Fruit fly (Drosophila melanogaster): Measurements from ENCODE around the gene CG17104.

- TF ChIP-seq phol (tag; optimal IDR thresholded peaks at IDR 0.05) (peak; percentile 51), vvl (GFP tag; IDR thresholded peaks at IDR 0.05) (peak; percentile 80), Atf6 (GFP tag; IDR thresholded peaks at IDR 0.05) (peak; percentile 68; the same call in 1 of the 2 replicates), CG15601 (tag; optimal IDR thresholded peaks at IDR 0.05) (peak; percentile 8), CG17829 (tag; optimal IDR thresholded peaks at IDR 0.05) (peak; percentile 17), toy (GFP tag; IDR thresholded peaks at IDR 0.05) (no peak), insv (GFP tag; optimal IDR thresholded peaks at IDR 0.05) (no peak), CG9932 (GFP tag; IDR thresholded peaks at IDR 0.05) (peak; percentile 70), HmgD (GFP tag; optimal IDR thresholded peaks at IDR 0.05) (no peak), Mad (GFP tag; optimal IDR thresholded peaks at IDR 0.05) (no peak), CG31441 (GFP tag; IDR thresholded peaks at IDR 0.05) (peak; percentile 51), usp (GFP tag; optimal IDR thresholded peaks at IDR 0.05) (no peak), gcm2 (GFP tag; optimal IDR thresholded peaks at IDR 0.05) (no peak), unpg (GFP tag; optimal IDR thresholded peaks at IDR 0.05) (peak; percentile 65)
Observed at dm6 chr2L:10697992-10698391, 21.0 kb downstream of the CG17104 start, which contains the start of gene CG7300.
